Fruit fly (Drosophila melanogaster) whole organism, larva: ENCODE measurements around the gene Kdsr.

Experiments
- noc ChIP-seq: fragments of 200-800 bp; sonication (Bioruptor generic); optimal IDR thresholded peaks from 3 replicates; lab custom pipeline; 2019; ENCODE audit warnings: missing biosample characterization, mild to moderate bottlenecking, missing genetic modification characterization, moderate library complexity

Kdsr gene

dm6 chr3R:25241507-25242070, 20.7 kb downstream of the Kdsr start, which contains the start of gene CG11854:
Gene CG11854, plus strand, starts transcription at chr3R:25242020.
- TF ChIP-seq noc, result no peak

dm6 chr3R:25239880-25240279, 22.4 kb downstream of the Kdsr start, which contains the start of gene to:
Gene to, plus strand, starts transcription at chr3R:25240180.
- no peak for TF ChIP-seq noc

- TF ChIP-seq noc, result no peak
Observed at dm6 chr3R:25238771-25239700, 23.3 kb downstream of the Kdsr start.

DNA sequence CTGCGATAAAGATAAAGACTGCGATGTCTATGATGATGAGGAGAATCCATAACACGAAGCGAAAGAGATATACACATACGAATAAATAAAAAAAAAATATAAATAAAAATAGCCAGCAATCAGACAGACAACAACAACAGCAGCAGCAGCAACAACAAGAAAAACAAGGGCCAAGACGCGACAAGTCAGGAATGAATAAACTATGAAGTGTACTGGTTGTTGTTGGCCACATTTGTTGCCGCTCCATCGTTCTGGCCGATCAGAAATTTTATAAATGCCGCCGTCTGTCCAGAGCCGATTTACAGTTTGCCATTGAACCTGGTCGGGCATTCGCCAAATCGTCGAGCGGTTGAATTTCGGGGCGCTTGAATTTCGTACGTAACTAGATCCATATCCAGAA, 25.0 kb downstream of the Kdsr start, which contains the start of gene Jhbp7:
Gene Jhbp7 (plus strand): TSS at position 301 of the 400 bp plus-strand sequence.
- no peak for TF ChIP-seq noc

DNA sequence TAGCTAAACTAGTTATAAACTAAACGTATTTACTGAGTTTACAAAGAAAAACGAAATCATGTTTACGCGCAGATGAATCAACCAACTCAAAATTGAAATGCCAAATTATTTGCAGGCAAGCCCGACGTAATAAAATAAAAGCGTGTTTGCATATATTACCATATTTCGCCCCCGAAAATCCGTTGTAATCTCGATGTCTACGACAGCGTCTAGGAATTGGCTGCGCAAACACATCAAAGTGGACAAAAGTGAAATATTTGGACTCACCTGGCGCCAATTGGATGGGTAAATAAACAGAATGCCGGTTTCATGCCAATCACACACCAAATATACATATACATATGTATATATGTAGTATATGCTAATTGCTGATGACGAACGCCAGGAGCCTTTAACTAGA, 26.2 kb downstream of the Kdsr start:
- TF ChIP-seq noc, result no peak

DNA sequence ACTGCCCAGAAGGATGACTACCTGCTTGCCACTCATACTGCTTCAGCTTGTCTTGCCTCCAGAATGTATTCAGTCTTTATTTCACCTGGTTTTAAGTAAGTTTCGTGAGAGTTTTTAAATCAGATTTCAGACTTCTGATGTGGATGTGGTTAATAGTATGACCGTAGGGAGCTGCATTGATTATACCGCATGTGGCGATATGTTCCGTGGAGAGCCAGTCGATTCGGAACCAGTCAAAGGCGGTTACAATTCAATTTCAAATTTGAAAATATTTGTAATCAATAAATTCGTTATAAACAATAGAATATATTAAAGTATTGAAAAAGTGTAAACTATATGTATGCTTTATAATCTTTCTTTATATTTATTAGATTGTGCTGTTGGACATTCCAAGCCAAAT, 26.9 kb downstream of the Kdsr start, which contains the start of gene Sil1:
Gene Sil1 (minus strand): TSS at position 168 of the 400 bp plus-strand sequence.
- no peak for TF ChIP-seq noc

dm6 chr3R:25232271-25232989, 29.9 kb downstream of the Kdsr start, which contains the start of gene Cad96Cb:
Gene Cad96Cb, minus strand, starts transcription at chr3R:25232321.
- TF ChIP-seq noc, result no peak

- no peak for TF ChIP-seq noc
Observed at dm6 chr3R:25225483-25225882, 36.8 kb downstream of the Kdsr start.

DNA sequence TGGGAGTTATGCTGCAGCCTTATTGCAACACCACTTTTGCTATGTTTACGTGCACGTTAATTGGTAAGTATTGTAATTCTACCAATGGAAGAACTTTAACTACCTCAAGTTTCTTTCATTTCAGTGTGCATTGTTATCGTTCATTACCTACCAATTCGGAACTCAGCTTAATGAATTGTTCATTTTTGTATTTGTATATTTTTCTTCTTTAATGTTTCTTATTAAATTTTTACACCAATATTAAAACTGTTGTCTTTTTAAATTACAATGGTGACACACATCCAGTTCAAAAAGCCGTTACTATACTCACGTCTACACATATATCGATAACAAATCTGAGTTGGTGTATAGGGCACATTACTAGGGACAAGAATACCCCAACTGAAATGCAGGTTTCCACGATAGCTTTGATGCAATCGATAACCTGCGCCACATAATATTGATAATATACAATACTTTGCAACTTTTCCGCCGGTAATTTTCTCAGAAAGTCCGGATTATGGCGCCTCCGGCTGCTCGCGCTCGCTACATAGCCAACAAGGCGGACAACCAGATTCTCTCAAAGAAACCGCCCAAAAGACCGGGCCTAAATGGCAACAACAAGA, 41.0 kb downstream of the Kdsr start, which contains the start of gene Alg9:
Gene Alg9 (plus strand): TSS at position 387 of the 605 bp plus-strand sequence.
- TF ChIP-seq noc, result no peak

- TF ChIP-seq noc, result no peak
Observed at dm6 chr3R:25219018-25219417, 43.3 kb downstream of the Kdsr start, which contains the start of gene CG31103. Gene CG31103, plus strand, starts transcription at chr3R:25219318.

dm6 chr3R:25215997-25216396, 46.3 kb downstream of the Kdsr start, which contains the start of gene CG31106:
Gene CG31106, plus strand, starts transcription at chr3R:25216297.
- no peak for TF ChIP-seq noc

- peak; percentile 64 for TF ChIP-seq noc
Observed at dm6 chr3R:25215123-25215522, 47.2 kb downstream of the Kdsr start, which contains the start of gene Saysd1. Gene Saysd1, minus strand, starts transcription at chr3R:25215188.
